Fruit fly (Drosophila melanogaster) whole organism, wandering third instar larva: ENCODE data around the gene Dpm2.
A peak's percentile ranks its signal among the peaks of the same experiment; 100 is the strongest.

Experiments
- CG32264 ChIP-seq: fragments of 200-800 bp; sonication (Bioruptor generic); optimal IDR thresholded peaks from 2 replicates; lab custom pipeline; 2016; ENCODE audit warnings: missing biosample characterization, missing genetic modification characterization
- Dfd ChIP-seq: fragments of >200 bp; optimal IDR thresholded peaks from 2 replicates; lab custom pipeline; 2017; ENCODE audit warnings: missing biosample characterization, missing genetic modification characterization
- GATAd ChIP-seq: sonication (Bioruptor generic); optimal IDR thresholded peaks from 2 replicates; lab custom pipeline; 2016; ENCODE audit warnings: missing biosample characterization, missing genetic modification characterization
- Hr78 ChIP-seq: fragments of >200 bp; optimal IDR thresholded peaks from 2 replicates; lab custom pipeline; 2017; ENCODE audit warnings: missing biosample characterization, missing genetic modification characterization
- Myc ChIP-seq: fragments of >200 bp; optimal IDR thresholded peaks from 2 replicates; lab custom pipeline; 2017
- Rel ChIP-seq, 2 experiments: fragments of 200-800 bp; sonication (Bioruptor generic) in 1 of 2; optimal IDR thresholded peaks; 2 replicates in 1 of 2; 3 replicates in 1 of 2; lab custom pipeline; 2016 to 2019; ENCODE audit warnings: mild to moderate bottlenecking in 2 of 2, missing biosample characterization in 2 of 2, missing genetic modification characterization in 2 of 2, moderate library complexity in 1 of 2
- Vsx2 ChIP-seq: fragments of 200-300, 225-300 bp; sonication (Bioruptor generic); optimal IDR thresholded peaks from 2 replicates; lab custom pipeline; 2018; ENCODE audit warnings: missing biosample characterization, missing genetic modification characterization; ENCODE audit not compliant: partially characterized antibody
- sage ChIP-seq: fragments of 200-800 bp; sonication (Bioruptor generic); optimal IDR thresholded peaks from 2 replicates; lab custom pipeline; 2016; ENCODE audit warnings: missing biosample characterization, mild to moderate bottlenecking, missing genetic modification characterization

DNA sequence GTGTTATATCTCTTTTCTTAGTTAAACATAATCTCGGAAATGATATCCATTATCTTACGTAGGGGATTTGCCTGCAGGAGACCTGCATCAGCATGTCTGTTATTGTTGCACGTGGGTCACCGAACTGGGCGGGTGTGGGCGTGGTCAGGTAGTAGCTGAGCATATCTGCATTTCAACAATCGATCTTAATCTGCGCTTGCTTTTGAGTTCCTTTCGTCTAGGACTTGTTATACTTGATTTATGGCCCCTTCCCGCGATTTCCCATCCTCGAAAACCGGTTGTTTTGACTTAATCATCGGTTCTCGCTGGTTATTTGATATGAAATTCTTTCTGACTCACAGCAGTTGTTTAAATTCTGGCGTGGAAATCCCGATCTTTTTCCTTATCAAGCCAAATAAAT, 14.6 kb upstream of the Dpm2 start:
- TF ChIP-seq CG32264 (GFP tag; lab: Kevin White, UChicago) = no peak
- no peak for TF ChIP-seq Dfd (GFP tag; lab: Kevin White, UChicago)
- no peak for TF ChIP-seq Hr78 (GFP tag; lab: Kevin White, UChicago)
- no peak for TF ChIP-seq GATAd
- TF ChIP-seq Myc (lab: Kevin White, UChicago) = no peak
- no peak for TF ChIP-seq Rel (GFP tag; optimal IDR thresholded peaks at IDR 0.05; lab: Kevin White, UChicago)
- peak; percentile 66 for TF ChIP-seq Rel (tag; optimal IDR thresholded peaks at IDR 0.05; lab: Kevin White, UChicago)
- TF ChIP-seq Vsx2 (GFP tag; lab: Kevin White, UChicago) = no peak
- TF ChIP-seq sage = no peak
